Fruit fly (Drosophila melanogaster): ENCODE data around the gene TfIIA-L.

dm6 chr3R:27292159-27292880 lies 41.4 kb downstream of the TfIIA-L start, which contains the start of gene CG3348:
- TF ChIP-seq CG9932 (GFP tag; IDR thresholded peaks at IDR 0.05) (peak; percentile 83), inv (GFP tag; IDR thresholded peaks at IDR 0.05; ENCODE audit: partially characterized antibody) (no peak), chm (GFP tag; IDR thresholded peaks at IDR 0.05) (peak; percentile 60; the same call in 1 of the 2 replicates), NK7.1 (GFP tag; optimal IDR thresholded peaks at IDR 0.05) (peak; percentile 34), Antp (GFP tag; optimal IDR thresholded peaks at IDR 0.05) (peak; percentile 4), cas (GFP tag; IDR thresholded peaks at IDR 0.05) (0 out of 2 replicates have a peak, but pooled peaks have one; percentile 49), CG6813 (GFP tag; optimal IDR thresholded peaks at IDR 0.05) (no peak), hb (GFP tag; IDR thresholded peaks at IDR 0.05; ENCODE audit: partially characterized antibody) (no peak), gce (GFP tag; IDR thresholded peaks at IDR 0.05) (0 out of 3 replicates have a peak, but pooled peaks have one; percentile 20), croc (GFP tag; conservative IDR thresholded peaks at IDR 0.05) (peak; percentile 39; the same call in 2 of the 3 replicates), lov (optimal IDR thresholded peaks at IDR 0.05) (no peak), lov (GFP tag; IDR thresholded peaks at IDR 0.05) (no peak), sug (tag; optimal IDR thresholded peaks at IDR 0.05) (peak; percentile 11), B-H1 (GFP tag; IDR thresholded peaks at IDR 0.05) (no peak), Abd-B (GFP tag; optimal IDR thresholded peaks at IDR 0.05) (peak; percentile 57)

Measured in whole organism, embryonic.